Worm (Caenorhabditis elegans): ENCODE measurements around the gene C55A6.12.

DNA sequence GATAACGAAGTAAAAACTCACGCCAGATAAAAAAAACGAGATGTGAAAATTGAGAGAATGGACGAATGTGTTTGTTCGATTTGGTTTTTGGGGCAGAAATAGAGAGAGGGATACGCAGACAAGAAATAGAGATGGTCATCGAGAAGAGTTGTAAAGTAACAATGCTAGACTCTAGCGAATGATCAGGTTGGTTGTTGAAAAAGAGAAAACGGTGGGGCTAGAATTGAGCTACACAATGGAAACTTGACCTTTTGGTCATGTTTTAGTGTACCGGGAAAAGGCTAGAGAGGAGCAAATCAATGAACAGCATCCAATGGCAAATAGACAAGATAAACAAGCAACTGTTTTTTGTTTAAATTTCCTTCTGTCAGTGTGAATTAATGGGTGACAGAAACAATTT is 12.5 kb downstream of the C55A6.12 start, which contains the start of gene dhs-19:
- TF ChIP-seq nhr-77 (tag; optimal IDR thresholded peaks at IDR 0.05) (no peak), R02D3.7 (tag; optimal IDR thresholded peaks at IDR 0.05) (no peak), aly-2 (tag; optimal IDR thresholded peaks at IDR 0.05) (no peak)

Measured in whole organism, L3 larva.